Fruit fly (Drosophila melanogaster) S2 (cell line): ENCODE results near the gene CG14990.

Experiments used
- CG8478 ChIP-seq: fragments of >200 bp; optimal IDR thresholded peaks from 2 replicates; lab custom pipeline; 2018
- CTCF ChIP-seq, 2 experiments: fragments of >200 bp; optimal IDR thresholded peaks; 2 replicates each; lab custom pipeline; 2018

DNA sequence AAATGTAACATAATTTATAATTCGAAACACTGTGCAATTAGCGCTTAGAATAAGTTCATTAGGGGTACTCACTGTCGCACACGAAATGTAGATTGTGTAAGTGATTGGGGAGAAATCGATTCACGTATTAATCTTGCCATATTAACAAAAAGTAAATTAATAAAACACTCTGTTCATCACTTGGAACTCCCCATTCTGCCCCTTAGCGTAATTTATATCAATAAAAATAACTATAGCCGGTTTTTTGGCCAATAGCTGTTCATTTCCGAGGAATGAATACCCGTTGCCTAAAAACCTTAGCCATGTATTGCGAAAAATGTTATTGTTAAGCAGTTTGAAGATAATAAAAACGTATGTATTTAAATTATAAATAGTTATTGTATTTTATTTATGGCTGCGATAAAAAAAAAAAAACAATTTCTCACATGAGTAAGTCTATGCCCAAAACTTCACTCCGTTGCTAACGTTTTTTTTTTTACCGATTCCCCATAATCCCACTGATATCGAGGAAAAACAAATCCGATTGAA, 33.6 kb upstream of the CG14990 start, which contains the start of gene Ugt305A1:
- no peak for TF ChIP-seq CTCF (optimal IDR thresholded peaks at IDR 0.05; lab: Kevin White, UChicago)
- no peak for TF ChIP-seq CG8478 (lab: Kevin White, UChicago)
